Worm (Caenorhabditis elegans) whole organism, L2 larva: ENCODE measurements around the gene dim-1.

ENCODE experiments used
- ama-1 ChIP-seq: fragments of 150-350 bp; optimal IDR thresholded peaks from 2 replicates; lab custom pipeline; 2018; ENCODE audit warnings: inconsistent platforms
- mdl-1 ChIP-seq, 2 experiments: fragments of 150-350 bp in 1 of 2; sonication (generic microtip) in 1 of 2; optimal IDR thresholded peaks; 2 replicates each; lab custom pipeline; 2017; ENCODE audit warnings: missing biosample characterization in 2 of 2, missing genetic modification characterization in 2 of 2
- nhr-12 ChIP-seq: fragments of 150-350 bp; optimal IDR thresholded peaks from 2 replicates; lab custom pipeline; 2014; ENCODE audit warnings: missing biosample characterization, missing genetic modification characterization
- nhr-237 ChIP-seq: fragments of 150-350 bp; optimal IDR thresholded peaks from 2 replicates; lab custom pipeline; 2014; ENCODE audit warnings: missing biosample characterization, missing genetic modification characterization
- nhr-77 ChIP-seq: fragments of 150-350 bp; optimal IDR thresholded peaks from 2 replicates; lab custom pipeline; 2014; ENCODE audit warnings: missing biosample characterization, missing genetic modification characterization
- snpc-4 ChIP-seq: fragments of 150-350 bp; optimal IDR thresholded peaks from 2 replicates; lab custom pipeline; 2014; ENCODE audit warnings: missing biosample characterization, missing genetic modification characterization

- no peak for TF ChIP-seq nhr-77 (tag; lab: Kevin White, UChicago)
- TF ChIP-seq mdl-1 (tag; optimal IDR thresholded peaks at IDR 0.05; lab: Kevin White, UChicago): peak in 1 of 2 experiments; percentile 40
- no peak for TF ChIP-seq nhr-237
- no peak for TF ChIP-seq nhr-12
- TF ChIP-seq snpc-4: no peak
- no peak for TF ChIP-seq ama-1 (lab: Kevin White, UChicago)
Observed at ce11 chrX:8089916-8090315, 31.9 kb upstream of the dim-1 start.
